Worm (Caenorhabditis elegans): Measurements from ENCODE around the gene ant-1.4.
"Not testable (repeated sequence)": the region's sequence is repeated elsewhere in the genome, so short reads cannot be mapped to it uniquely, and the experiment has no call there.

ce11 chrIV:8467343-8467742, 7.2 kb upstream of the ant-1.4 start:
- TF ChIP-seq egl-27 (tag; optimal IDR thresholded peaks at IDR 0.05); lin-39 (tag; optimal IDR thresholded peaks at IDR 0.05); daf-12 (tag; optimal IDR thresholded peaks at IDR 0.05); ces-1 (GFP tag; optimal IDR thresholded peaks at IDR 0.05); nhr-76 (tag; optimal IDR thresholded peaks at IDR 0.05); ctbp-1 (GFP tag; IDR thresholded peaks at IDR 0.05); Y48G9A.11 (GFP tag; IDR thresholded peaks at IDR 0.05); pqm-1 (tag; optimal IDR thresholded peaks at IDR 0.05); nhr-77 (tag; optimal IDR thresholded peaks at IDR 0.05): not testable (repeated sequence)
